Fruit fly (Drosophila melanogaster): ENCODE measurements around the gene Sox21b.
A peak's percentile ranks its signal among the peaks of the same experiment; 100 is the strongest.

Sox21b gene

DNA sequence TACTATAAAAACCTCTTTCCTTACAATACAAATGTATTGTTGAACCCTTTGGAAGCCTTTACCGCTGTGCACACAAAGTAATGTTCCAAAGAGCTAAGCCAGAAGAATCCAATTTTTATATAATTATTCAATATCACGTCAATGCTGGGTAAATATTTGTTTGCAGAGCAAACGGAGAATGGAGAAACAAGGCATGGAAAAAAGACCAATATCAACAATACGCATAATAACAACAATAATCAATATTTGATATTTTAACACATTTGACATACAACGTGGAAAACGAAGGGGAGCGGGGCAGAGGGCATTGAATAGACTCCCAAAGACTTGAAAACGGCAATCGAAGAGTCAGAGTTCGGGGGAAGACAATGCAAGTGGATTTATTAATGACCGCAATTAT, 43.1 kb upstream of the Sox21b start (continued):
- no peak for TF ChIP-seq stwl (tag; optimal IDR thresholded peaks at IDR 0.05)
- peak; percentile 8; the same call in 1 of the 2 replicates for TF ChIP-seq Rfx (GFP tag; IDR thresholded peaks at IDR 0.05)
- no peak for TF ChIP-seq CG10321 (GFP tag; IDR thresholded peaks at IDR 0.05)
- peak; percentile 66 for TF ChIP-seq oc (tag; optimal IDR thresholded peaks at IDR 0.05)
- no peak for TF ChIP-seq mam (GFP tag; optimal IDR thresholded peaks at IDR 0.05)
- TF ChIP-seq CG7963 (GFP tag; IDR thresholded peaks at IDR 0.05; ENCODE audit: partially characterized antibody): no peak
- TF ChIP-seq Dip2 (GFP tag; IDR thresholded peaks at IDR 0.05): no peak
- no peak for TF ChIP-seq Stat92E (GFP tag; optimal IDR thresholded peaks at IDR 0.05)
- TF ChIP-seq Hr51 (GFP tag; optimal IDR thresholded peaks at IDR 0.05): peak; percentile 31 to 37
- no peak for TF ChIP-seq CG17186 (GFP tag; optimal IDR thresholded peaks at IDR 0.05)
- no peak for TF ChIP-seq aop (GFP tag; IDR thresholded peaks at IDR 0.05)
- no peak for TF ChIP-seq sc (optimal IDR thresholded peaks at IDR 0.05)
- peak; percentile 37 for TF ChIP-seq sc (GFP tag; optimal IDR thresholded peaks at IDR 0.05)
- TF ChIP-seq trh (GFP tag; optimal IDR thresholded peaks at IDR 0.05): no peak
- TF ChIP-seq fu2 (GFP tag; optimal IDR thresholded peaks at IDR 0.05): peak; percentile 22
- TF ChIP-seq CG18599 (GFP tag; optimal IDR thresholded peaks at IDR 0.05): peak; percentile 81
- TF ChIP-seq fd64A (GFP tag; optimal IDR thresholded peaks at IDR 0.05): peak; percentile 73
- TF ChIP-seq slp2 (GFP tag; optimal IDR thresholded peaks at IDR 0.05): no peak
- no peak for TF ChIP-seq Ptx1 (GFP tag; IDR thresholded peaks at IDR 0.05)
- TF ChIP-seq Myb (GFP tag; optimal IDR thresholded peaks at IDR 0.05): no peak
- TF ChIP-seq Sry-δ (GFP tag; optimal IDR thresholded peaks at IDR 0.05): no peak
- TF ChIP-seq Dek (tag; optimal IDR thresholded peaks at IDR 0.05): peak; percentile 50
- TF ChIP-seq Hey (tag; optimal IDR thresholded peaks at IDR 0.05): peak; percentile 26
- TF ChIP-seq pzg (GFP tag; optimal IDR thresholded peaks at IDR 0.05): no peak
- TF ChIP-seq CG9215 (GFP tag; IDR thresholded peaks at IDR 0.05): no peak
- peak; percentile 78 for TF ChIP-seq CG3281 (GFP tag; optimal IDR thresholded peaks at IDR 0.05)
- 0 out of 2 replicates have a peak, but pooled peaks have one; percentile 5 for TF ChIP-seq CG32532 (GFP tag; IDR thresholded peaks at IDR 0.05)
- no peak for TF ChIP-seq CG14050 (GFP tag; IDR thresholded peaks at IDR 0.05)
- no peak for TF ChIP-seq CG14965 (GFP tag; optimal IDR thresholded peaks at IDR 0.05; ENCODE audit: borderline replicate concordance)
- TF ChIP-seq grn (GFP tag; optimal IDR thresholded peaks at IDR 0.05): no peak
- no peak for TF ChIP-seq CG12942 (GFP tag; optimal IDR thresholded peaks at IDR 0.05)
- TF ChIP-seq CG12236 (GFP tag; optimal IDR thresholded peaks at IDR 0.05): peak; percentile 8
- no peak for TF ChIP-seq hkb (optimal IDR thresholded peaks at IDR 0.05)
- TF ChIP-seq hkb (GFP tag; IDR thresholded peaks at IDR 0.05): peak; percentile 80
- no peak for TF ChIP-seq eve (GFP tag; optimal IDR thresholded peaks at IDR 0.05)
- peak; percentile 67 for TF ChIP-seq CG10543 (GFP tag; optimal IDR thresholded peaks at IDR 0.05)
- TF ChIP-seq ap (GFP tag; IDR thresholded peaks at IDR 0.05): 0 out of 2 replicates have a peak, but pooled peaks have one; percentile 17
- no peak for TF ChIP-seq gt (GFP tag; IDR thresholded peaks at IDR 0.05)
- TF ChIP-seq HLH3B (GFP tag; IDR thresholded peaks at IDR 0.05): peak; percentile 55; the same call in 1 of the 2 replicates
- TF ChIP-seq Fer2 (tag; optimal IDR thresholded peaks at IDR 0.05): peak; percentile 21
- TF ChIP-seq CG16813 (GFP tag; IDR thresholded peaks at IDR 0.05; ENCODE audit: partially characterized antibody): no peak
- TF ChIP-seq CG1529 (GFP tag; optimal IDR thresholded peaks at IDR 0.05): peak; percentile 89
- TF ChIP-seq lov (optimal IDR thresholded peaks at IDR 0.05): no peak
- TF ChIP-seq lov (GFP tag; IDR thresholded peaks at IDR 0.05): 0 out of 3 replicates have a peak, but pooled peaks have one; percentile 56
- TF ChIP-seq wdn (GFP tag; IDR thresholded peaks at IDR 0.05): no peak
- TF ChIP-seq CG3163 (GFP tag; optimal IDR thresholded peaks at IDR 0.05): peak; percentile 51
- TF ChIP-seq Usf (GFP tag; optimal IDR thresholded peaks at IDR 0.05): no peak
- TF ChIP-seq gcm (GFP tag; optimal IDR thresholded peaks at IDR 0.05): peak; percentile 65
- no peak for TF ChIP-seq tll (GFP tag; optimal IDR thresholded peaks at IDR 0.05)
- TF ChIP-seq CG4404 (GFP tag; IDR thresholded peaks at IDR 0.05): no peak
- TF ChIP-seq CG11504 (tag; optimal IDR thresholded peaks at IDR 0.05): no peak
- TF ChIP-seq Nf-YA (GFP tag; IDR thresholded peaks at IDR 0.05): no peak
